Worm (Caenorhabditis elegans) whole organism, L2 larva: ENCODE results near the gene C47D12.2.

Experiments used
- elt-3 ChIP-seq: sonication (generic microtip); optimal IDR thresholded peaks from 2 replicates; lab custom pipeline; 2017; ENCODE audit warnings: missing biosample characterization, missing genetic modification characterization
- mdl-1 ChIP-seq, 2 experiments: fragments of 150-350 bp in 1 of 2; sonication (generic microtip) in 1 of 2; optimal IDR thresholded peaks; 2 replicates each; lab custom pipeline; 2017; ENCODE audit warnings: missing biosample characterization in 2 of 2, missing genetic modification characterization in 2 of 2

DNA sequence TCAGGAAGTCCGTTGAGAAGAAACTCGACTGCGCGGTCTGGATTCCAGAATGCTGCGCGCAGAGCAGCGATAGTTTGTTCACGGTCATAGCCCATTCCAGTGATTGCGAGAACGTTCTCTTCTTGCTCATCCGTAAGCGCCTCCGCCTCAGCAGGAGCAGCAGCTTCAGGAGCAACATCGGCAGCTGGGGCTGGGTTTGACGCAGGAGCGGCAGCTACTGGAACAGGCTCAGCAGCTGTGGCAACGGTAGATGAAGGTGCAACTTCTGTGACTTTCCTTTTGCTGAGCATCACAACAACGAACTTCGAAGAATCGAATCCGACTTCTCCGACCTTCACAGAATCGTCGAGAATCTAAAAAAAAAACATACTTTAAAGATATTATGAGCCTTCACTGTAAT is 24.0 kb upstream of the C47D12.2 start:
- no peak for TF ChIP-seq mdl-1 (tag; optimal IDR thresholded peaks at IDR 0.05; lab: Kevin White, UChicago)
- TF ChIP-seq elt-3 (tag; lab: Kevin White, UChicago): no peak
